Worm (Caenorhabditis elegans): Measurements from ENCODE around the gene str-226.
A peak's percentile ranks its signal among the peaks of the same experiment; 100 is the strongest.

The str-226 gene

ce11 chrV:3477496-3477895, 35.0 kb upstream of the str-226 start, which contains the start of gene srbc-31:
srbc-31 (minus strand) TSS chrV:3477596.
- TF ChIP-seq ztf-4 (tag; optimal IDR thresholded peaks at IDR 0.05) (no peak), jun-1 (tag; optimal IDR thresholded peaks at IDR 0.05) (no peak), nhr-43 (tag; optimal IDR thresholded peaks at IDR 0.05; ENCODE audit: poor library complexity, severe bottlenecking) (no peak), nfya-1 (tag; optimal IDR thresholded peaks at IDR 0.05; ENCODE audit: insufficient read depth) (no peak), sea-2 (GFP tag; optimal IDR thresholded peaks at IDR 0.05) (no peak), nhr-23 (tag; optimal IDR thresholded peaks at IDR 0.05) (no peak), elt-1 (tag; optimal IDR thresholded peaks at IDR 0.05) (no peak), nhr-25 (tag; optimal IDR thresholded peaks at IDR 0.05) (no peak), unc-39 (tag; optimal IDR thresholded peaks at IDR 0.05) (no peak), nhr-67 (tag; optimal IDR thresholded peaks at IDR 0.05) (no peak), egl-5 (tag; optimal IDR thresholded peaks at IDR 0.05) (no peak), ztf-11 (tag; optimal IDR thresholded peaks at IDR 0.05) (no peak), ama-1 (optimal IDR thresholded peaks at IDR 0.05) (no peak), lsy-12 (tag; optimal IDR thresholded peaks at IDR 0.05) (no peak), mdl-1 (tag; optimal IDR thresholded peaks at IDR 0.05) (no peak), hmg-11 (tag; optimal IDR thresholded peaks at IDR 0.05) (no peak), egl-27 (tag; optimal IDR thresholded peaks at IDR 0.05) (no peak), nhr-11 (tag; optimal IDR thresholded peaks at IDR 0.05) (no peak), lin-39 (tag; optimal IDR thresholded peaks at IDR 0.05) (no peak)

- TF ChIP-seq nhr-77 (tag; optimal IDR thresholded peaks at IDR 0.05) = no peak
- TF ChIP-seq nhr-25 (tag; optimal IDR thresholded peaks at IDR 0.05) = no peak
- TF ChIP-seq eor-1 (tag; optimal IDR thresholded peaks at IDR 0.05) = no peak
- TF ChIP-seq ZK546.5 (tag; optimal IDR thresholded peaks at IDR 0.05) = no peak
Measured at ce11 chrV:3480346-3480745, 32.1 kb upstream of the str-226 start, which contains the start of gene srbc-30. srbc-30 (minus strand) TSS chrV:3480446.

ce11 chrV:3482550-3483002, 29.9 kb upstream of the str-226 start, which contains the start of gene lys-7:
lys-7 (minus strand) TSS chrV:3482600.
- TF ChIP-seq elt-2 (tag; optimal IDR thresholded peaks at IDR 0.05) = peak; percentile 67
- no peak for TF ChIP-seq nhr-28 (tag; optimal IDR thresholded peaks at IDR 0.05)
- TF ChIP-seq aly-2 (tag; optimal IDR thresholded peaks at IDR 0.05) = no peak
- peak; percentile 23 for TF ChIP-seq jun-1 (tag; optimal IDR thresholded peaks at IDR 0.05)
- TF ChIP-seq hmg-11 (tag; optimal IDR thresholded peaks at IDR 0.05) = no peak
- TF ChIP-seq daf-12 (tag; optimal IDR thresholded peaks at IDR 0.05) = no peak
- TF ChIP-seq nhr-67 (tag; optimal IDR thresholded peaks at IDR 0.05) = no peak
- TF ChIP-seq lsy-12 (tag; optimal IDR thresholded peaks at IDR 0.05) = no peak
- TF ChIP-seq pha-4 (tag; optimal IDR thresholded peaks at IDR 0.05) = no peak
- TF ChIP-seq nhr-11 (tag; optimal IDR thresholded peaks at IDR 0.05) = no peak
- no peak for TF ChIP-seq tbx-2 (tag; optimal IDR thresholded peaks at IDR 0.05)
- TF ChIP-seq skn-1 (tag; optimal IDR thresholded peaks at IDR 0.05) = no peak
- TF ChIP-seq snpc-4 (tag; optimal IDR thresholded peaks at IDR 0.05) = no peak
- peak; percentile 2 for TF ChIP-seq pqm-1 (tag; optimal IDR thresholded peaks at IDR 0.05)
- TF ChIP-seq unc-39 (tag; optimal IDR thresholded peaks at IDR 0.05) = no peak

ce11 chrV:3484702-3485101, 27.8 kb upstream of the str-226 start, which contains the start of gene srbc-33:
srbc-33 (minus strand) TSS chrV:3484802.
- no peak for TF ChIP-seq ceh-16 (tag; optimal IDR thresholded peaks at IDR 0.05)
- no peak for TF ChIP-seq ztf-11 (tag; optimal IDR thresholded peaks at IDR 0.05)
- TF ChIP-seq pqm-1 (tag; optimal IDR thresholded peaks at IDR 0.05) = no peak
- no peak for TF ChIP-seq nhr-43 (tag; optimal IDR thresholded peaks at IDR 0.05; ENCODE audit: poor library complexity, severe bottlenecking)

ce11 chrV:3486857-3487256, 25.6 kb upstream of the str-226 start, which contains the start of gene srbc-32:
srbc-32 (minus strand) TSS chrV:3486957.
- TF ChIP-seq ceh-16 (tag; optimal IDR thresholded peaks at IDR 0.05) (no peak), fkh-10 (GFP tag; optimal IDR thresholded peaks at IDR 0.05) (no peak), R02D3.7 (tag; optimal IDR thresholded peaks at IDR 0.05) (no peak), ceh-82 (tag; optimal IDR thresholded peaks at IDR 0.05) (no peak), nhr-77 (tag; optimal IDR thresholded peaks at IDR 0.05) (no peak), nfya-1 (tag; optimal IDR thresholded peaks at IDR 0.05; ENCODE audit: insufficient read depth) (no peak), lin-15B (tag; optimal IDR thresholded peaks at IDR 0.05) (no peak), lsy-12 (tag; optimal IDR thresholded peaks at IDR 0.05) (no peak), nhr-237 (tag; optimal IDR thresholded peaks at IDR 0.05) (no peak), elt-1 (tag; optimal IDR thresholded peaks at IDR 0.05) (no peak), skn-1 (tag; optimal IDR thresholded peaks at IDR 0.05) (no peak), lin-39 (tag; optimal IDR thresholded peaks at IDR 0.05) (no peak), nhr-28 (tag; optimal IDR thresholded peaks at IDR 0.05) (no peak), ZK546.5 (tag; optimal IDR thresholded peaks at IDR 0.05) (no peak)

Measured in whole organism, L3 larva.